Fruit fly (Drosophila melanogaster): ENCODE measurements around the gene CG32983.

- TF ChIP-seq pan (optimal IDR thresholded peaks at IDR 0.05) (no peak), psq (optimal IDR thresholded peaks at IDR 0.05) (no peak), CG8478 (optimal IDR thresholded peaks at IDR 0.05) (no peak), usp (GFP tag; optimal IDR thresholded peaks at IDR 0.05) (no peak), Dll (optimal IDR thresholded peaks at IDR 0.05) (no peak), EcR (GFP tag; optimal IDR thresholded peaks at IDR 0.05) (no peak)
Observed at dm6 chr2L:8843593-8843992, 22.1 kb upstream of the CG32983 start.

Data from whole organism.